Fruit fly (Drosophila melanogaster): ENCODE data around the gene CG16974.

CG16974 gene

DNA sequence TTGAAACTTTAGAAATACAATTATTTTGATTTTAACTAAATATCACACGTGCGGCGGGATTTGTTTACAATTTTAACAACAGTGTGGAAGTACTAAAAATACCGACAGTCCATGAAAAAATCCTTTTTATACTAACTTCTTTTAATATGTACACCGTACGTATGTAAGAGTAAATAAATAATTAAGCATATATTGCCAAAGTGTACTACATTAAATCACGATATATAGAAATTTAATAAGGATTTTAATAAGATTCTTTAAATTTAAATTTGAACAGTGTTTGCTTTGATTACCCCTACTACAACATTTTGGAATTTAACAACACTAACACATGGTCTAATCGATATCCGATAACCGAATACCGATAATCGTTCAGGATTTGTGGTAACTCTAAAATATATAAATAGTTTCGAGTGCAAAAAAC lies 30.5 kb upstream of the CG16974 start, which contains the start of the genes Ski6 and CG16812 (continued):
- TF ChIP-seq GATAe (GFP tag; conservative IDR thresholded peaks at IDR 0.05) (no peak), Ada2b (GFP tag; IDR thresholded peaks at IDR 0.05) (peak; percentile 47), disco-r (GFP tag; optimal IDR thresholded peaks at IDR 0.05) (no peak), amos (GFP tag; IDR thresholded peaks at IDR 0.05; ENCODE audit: partially characterized antibody) (peak; percentile 16; the same call in 1 of the 2 replicates), Ssrp (tag; optimal IDR thresholded peaks at IDR 0.05) (peak; percentile 56), CTCF (GFP tag; optimal IDR thresholded peaks at IDR 0.05) (no peak), CG3407 (GFP tag; optimal IDR thresholded peaks at IDR 0.05) (peak; percentile 34), Optix (GFP tag; IDR thresholded peaks at IDR 0.05) (no peak), Sox100B (GFP tag; optimal IDR thresholded peaks at IDR 0.05) (no peak), Dek (tag; optimal IDR thresholded peaks at IDR 0.05) (peak; percentile 70), E2f2 (GFP tag; IDR thresholded peaks at IDR 0.05) (peak; percentile 58; the same call in 1 of the 2 replicates), CG9609 (GFP tag; optimal IDR thresholded peaks at IDR 0.05) (no peak), CG15011 (GFP tag; optimal IDR thresholded peaks at IDR 0.05) (no peak), CG30403 (GFP tag; optimal IDR thresholded peaks at IDR 0.05) (peak; percentile 83), ac (GFP tag; optimal IDR thresholded peaks at IDR 0.05) (no peak), CG7372 (GFP tag; IDR thresholded peaks at IDR 0.05) (no peak), Awh (GFP tag; IDR thresholded peaks at IDR 0.05) (peak; percentile 71), CG33213 (GFP tag; optimal IDR thresholded peaks at IDR 0.05) (peak; percentile 33), onecut (GFP tag; IDR thresholded peaks at IDR 0.05) (peak; percentile 46), CG6254 (GFP tag; optimal IDR thresholded peaks at IDR 0.05) (no peak), dysf (GFP tag; IDR thresholded peaks at IDR 0.05) (peak; percentile 60; the same call in 2 of the 3 replicates), Fer2 (tag; optimal IDR thresholded peaks at IDR 0.05) (peak; percentile 66), CG1602 (GFP tag; optimal IDR thresholded peaks at IDR 0.05) (peak; percentile 60), gce (GFP tag; IDR thresholded peaks at IDR 0.05) (no peak), CG17328 (GFP tag; IDR thresholded peaks at IDR 0.05) (peak; percentile 68), eyg (GFP tag; optimal IDR thresholded peaks at IDR 0.05) (no peak), CG17568 (GFP tag; optimal IDR thresholded peaks at IDR 0.05) (peak; percentile 83), C15 (GFP tag; IDR thresholded peaks at IDR 0.05) (no peak), Spps (tag; optimal IDR thresholded peaks at IDR 0.05) (peak; percentile 59), wek (GFP tag; optimal IDR thresholded peaks at IDR 0.05) (peak; percentile 93), pan (optimal IDR thresholded peaks at IDR 0.05) (no peak), pan (GFP tag; optimal IDR thresholded peaks at IDR 0.05 in 1 of 2, IDR thresholded peaks at IDR 0.05 in 1 of 2) (peak in 1 of 2 experiments; percentile 67), ham (GFP tag; IDR thresholded peaks at IDR 0.05) (no peak), CG17612 (GFP tag; IDR thresholded peaks at IDR 0.05) (no peak), dmrt11E (tag; optimal IDR thresholded peaks at IDR 0.05) (peak; percentile 67), Trl (optimal IDR thresholded peaks at IDR 0.05) (no peak), Trl (GFP tag; optimal IDR thresholded peaks at IDR 0.05) (peak; percentile 10), lab (GFP tag; optimal IDR thresholded peaks at IDR 0.05) (no peak), vfl (GFP tag; optimal IDR thresholded peaks at IDR 0.05) (peak; percentile 10), slbo (GFP tag; IDR thresholded peaks at IDR 0.05) (peak; percentile 77), Asciz (GFP tag; optimal IDR thresholded peaks at IDR 0.05) (no peak), CG3838 (GFP tag; optimal IDR thresholded peaks at IDR 0.05) (no peak), CG4360 (GFP tag; IDR thresholded peaks at IDR 0.05) (no peak), pfk (GFP tag; optimal IDR thresholded peaks at IDR 0.05) (no peak), CG6683 (GFP tag; optimal IDR thresholded peaks at IDR 0.05) (no peak), Rx (GFP tag; IDR thresholded peaks at IDR 0.05) (0 out of 2 replicates have a peak, but pooled peaks have one; percentile 41), Doc2 (GFP tag; IDR thresholded peaks at IDR 0.05) (no peak), NC2α (GFP tag; optimal IDR thresholded peaks at IDR 0.05) (no peak), btn (GFP tag; optimal IDR thresholded peaks at IDR 0.05) (no peak), CG17186 (GFP tag; optimal IDR thresholded peaks at IDR 0.05) (no peak), trem (tag; optimal IDR thresholded peaks at IDR 0.05) (peak; percentile 89), Dbx (GFP tag; IDR thresholded peaks at IDR 0.05) (peak; percentile 68), tgo (GFP tag; IDR thresholded peaks at IDR 0.05) (peak; percentile 58; the same call in 2 of the 3 replicates)
